Fruit fly (Drosophila melanogaster) whole organism, embryonic: Measurements from ENCODE around the gene CG18266.

Experiments used
- CG10654 ChIP-seq: fragments of 200-800 bp; sonication (Bioruptor generic); optimal IDR thresholded peaks from 2 replicates; lab custom pipeline; 2016; ENCODE audit warnings: missing biosample characterization, missing genetic modification characterization
- CG10979 ChIP-seq: fragments of 200-800 bp; sonication (Bioruptor generic); optimal IDR thresholded peaks from 2 replicates; lab custom pipeline; 2018; ENCODE audit warnings: missing biosample characterization, mild to moderate bottlenecking, missing genetic modification characterization, moderate library complexity
- CG11456 ChIP-seq: fragments of 200-800 bp; sonication (Bioruptor generic); IDR thresholded peaks from 3 replicates; pipeline ENCODE4 v1.3.6; 2022; ENCODE audit warnings: missing biosample characterization, missing genetic modification characterization
- CG11696 ChIP-seq: fragments of 200-800 bp; sonication (Bioruptor generic); IDR thresholded peaks from 2 replicates; pipeline ENCODE4 v1.3.6; 2022; ENCODE audit warnings: missing biosample characterization, missing genetic modification characterization
- CG1233 ChIP-seq: fragments of 200-800 bp; sonication (Bioruptor generic); optimal IDR thresholded peaks from 4 replicates; lab custom pipeline; 2018; ENCODE audit warnings: missing biosample characterization, mild to moderate bottlenecking, missing genetic modification characterization
- CG14441 ChIP-seq: fragments of 200-800 bp; sonication (Bioruptor generic); IDR thresholded peaks from 2 replicates; pipeline ENCODE4 v1.3.6; 2022; ENCODE audit warnings: missing biosample characterization, missing genetic modification characterization
- CG1603 ChIP-seq: fragments of 200-800 bp; sonication (Bioruptor generic); optimal IDR thresholded peaks from 2 replicates; lab custom pipeline; 2019; ENCODE audit warnings: missing biosample characterization, mild to moderate bottlenecking, missing genetic modification characterization, moderate library complexity
- CG17568 ChIP-seq: fragments of 200-800 bp; sonication (Bioruptor generic); optimal IDR thresholded peaks from 2 replicates; lab custom pipeline; 2018; ENCODE audit warnings: missing biosample characterization, mild to moderate bottlenecking, missing genetic modification characterization, moderate library complexity
- CG17829 ChIP-seq: fragments of 200-800 bp; optimal IDR thresholded peaks from 2 replicates; lab custom pipeline; 2019; ENCODE audit warnings: missing biosample characterization, mild to moderate bottlenecking, missing genetic modification characterization, moderate library complexity
- CG1792 ChIP-seq: fragments of 200-800 bp; sonication (Bioruptor generic); optimal IDR thresholded peaks from 2 replicates; lab custom pipeline; 2016; ENCODE audit warnings: missing biosample characterization, missing genetic modification characterization
- CG18262 ChIP-seq: fragments of 200-800 bp; optimal IDR thresholded peaks from 3 replicates; lab custom pipeline; 2019; ENCODE audit warnings: missing biosample characterization, mild to moderate bottlenecking, missing genetic modification characterization, moderate library complexity
- CG2678 ChIP-seq: fragments of 200-800 bp; sonication (Bioruptor generic); optimal IDR thresholded peaks from 3 replicates; lab custom pipeline; 2019; ENCODE audit warnings: missing biosample characterization, mild to moderate bottlenecking, missing genetic modification characterization, moderate library complexity
- CG2712 ChIP-seq: fragments of 200-800 bp; optimal IDR thresholded peaks from 3 replicates; lab custom pipeline; 2019; ENCODE audit warnings: missing biosample characterization, mild to moderate bottlenecking, missing genetic modification characterization, moderate library complexity
- CG33557 ChIP-seq: fragments of 200-800 bp; sonication (Bioruptor generic); optimal IDR thresholded peaks from 2 replicates; lab custom pipeline; 2019; ENCODE audit warnings: missing biosample characterization, mild to moderate bottlenecking, missing genetic modification characterization, moderate library complexity
- CG3995 ChIP-seq: fragments of 200-800 bp; sonication (Bioruptor generic); optimal IDR thresholded peaks from 3 replicates; lab custom pipeline; 2016; ENCODE audit warnings: missing biosample characterization, missing genetic modification characterization
- CG5180 ChIP-seq: fragments of 200-800 bp; sonication (Bioruptor generic); optimal IDR thresholded peaks from 3 replicates; lab custom pipeline; 2017; ENCODE audit warnings: missing biosample characterization, missing genetic modification characterization, mild to moderate bottlenecking, moderate library complexity, missing genetic modification reagents
- CG6254 ChIP-seq: fragments of 200-800 bp; sonication (Bioruptor generic); optimal IDR thresholded peaks from 3 replicates; lab custom pipeline; 2017; ENCODE audit warnings: mild to moderate bottlenecking, missing biosample characterization, missing genetic modification reagents, missing genetic modification characterization
- CG6272 ChIP-seq: fragments of 200-800 bp; sonication (Bioruptor generic); IDR thresholded peaks from 2 replicates; pipeline ENCODE4 v1.3.6; 2022; ENCODE audit warnings: missing biosample characterization, missing genetic modification characterization
- CG6765 ChIP-seq: fragments of 200-800 bp; sonication (Bioruptor generic); optimal IDR thresholded peaks from 3 replicates; lab custom pipeline; 2017; ENCODE audit warnings: missing biosample characterization, mild to moderate bottlenecking, missing genetic modification characterization
- CG6813 ChIP-seq: fragments of 200-800 bp; sonication (Bioruptor generic); optimal IDR thresholded peaks from 2 replicates; lab custom pipeline; 2017; ENCODE audit warnings: missing biosample characterization, missing genetic modification characterization, mild to moderate bottlenecking, moderate library complexity, missing genetic modification reagents
- CG7372 ChIP-seq: fragments of 200-800 bp; sonication (Bioruptor generic); IDR thresholded peaks from 2 replicates; pipeline ENCODE4 v1.3.6; 2022; ENCODE audit warnings: missing biosample characterization, missing genetic modification characterization
- CG7556 ChIP-seq: fragments of 200-800 bp; sonication (Bioruptor generic); optimal IDR thresholded peaks from 2 replicates; lab custom pipeline; 2017; ENCODE audit warnings: missing biosample characterization, mild to moderate bottlenecking, missing genetic modification characterization
- CG7745 ChIP-seq: fragments of 200-800 bp; sonication (Bioruptor generic); optimal IDR thresholded peaks from 2 replicates; lab custom pipeline; 2018; ENCODE audit warnings: missing biosample characterization, mild to moderate bottlenecking, missing genetic modification characterization, moderate library complexity
- CG8924 ChIP-seq: fragments of 200-800 bp; optimal IDR thresholded peaks from 3 replicates; lab custom pipeline; 2019; ENCODE audit warnings: missing biosample characterization, mild to moderate bottlenecking, missing genetic modification characterization, moderate library complexity
- CG9797 ChIP-seq: fragments of 200-800 bp; sonication (Bioruptor generic); optimal IDR thresholded peaks from 3 replicates; lab custom pipeline; 2018; ENCODE audit warnings: missing biosample characterization, mild to moderate bottlenecking, missing genetic modification characterization
- Camta ChIP-seq: fragments of 200-800 bp; sonication (Bioruptor generic); optimal IDR thresholded peaks from 2 replicates; lab custom pipeline; 2016; ENCODE audit warnings: missing biosample characterization, missing genetic modification characterization
- Dip3 ChIP-seq: fragments of 200-800 bp; sonication (Bioruptor generic); optimal IDR thresholded peaks from 3 replicates; lab custom pipeline; 2016; ENCODE audit warnings: missing biosample characterization, missing genetic modification characterization
- Drgx ChIP-seq: fragments of 200-800 bp; sonication (Bioruptor generic); IDR thresholded peaks from 2 replicates; pipeline ENCODE4 v1.3.6; 2022; ENCODE audit warnings: missing biosample characterization, missing genetic modification characterization
- Fer1 ChIP-seq: fragments of 200-800 bp; sonication (Bioruptor generic); optimal IDR thresholded peaks from 2 replicates; lab custom pipeline; 2017; ENCODE audit warnings: missing biosample characterization, mild to moderate bottlenecking, missing genetic modification characterization
- HLHmδ ChIP-seq: fragments of 200-800 bp; sonication (Bioruptor generic); optimal IDR thresholded peaks from 2 replicates; lab custom pipeline; 2018; ENCODE audit warnings: missing biosample characterization, mild to moderate bottlenecking, missing genetic modification characterization, moderate library complexity
- HmgD ChIP-seq: fragments of 200-800 bp; sonication (Bioruptor generic); optimal IDR thresholded peaks from 3 replicates; lab custom pipeline; 2016; ENCODE audit warnings: missing biosample characterization, missing genetic modification characterization
- Hr51 ChIP-seq, 2 experiments: fragments of 200-800 bp; sonication (Bioruptor generic); optimal IDR thresholded peaks; 2 replicates in 1 of 2; 3 replicates in 1 of 2; lab custom pipeline; 2016 to 2018; ENCODE audit warnings: missing biosample characterization in 2 of 2, missing genetic modification characterization in 2 of 2, mild to moderate bottlenecking in 1 of 2, moderate library complexity in 1 of 2
- NFAT ChIP-seq: fragments of 200-800 bp; sonication (Bioruptor generic); IDR thresholded peaks from 2 replicates; pipeline ENCODE4 v1.3.6; 2022; ENCODE audit warnings: missing biosample characterization, missing genetic modification characterization
- Ssrp ChIP-seq: fragments of 200-800 bp; sonication (Bioruptor generic); optimal IDR thresholded peaks from 2 replicates; lab custom pipeline; 2018; ENCODE audit warnings: missing biosample characterization, mild to moderate bottlenecking, missing genetic modification characterization, moderate library complexity
- Tbp ChIP-seq: fragments of >200 bp; optimal IDR thresholded peaks from 2 replicates; lab custom pipeline; 2018; ENCODE audit warnings: missing biosample characterization, missing genetic modification characterization
- Usf ChIP-seq: fragments of 200-800 bp; sonication (Bioruptor generic); optimal IDR thresholded peaks from 2 replicates; lab custom pipeline; 2017; ENCODE audit warnings: missing genotype, missing biosample characterization, missing genetic modification characterization
- Xbp1 ChIP-seq: fragments of 200-800 bp; sonication (Bioruptor generic); optimal IDR thresholded peaks from 3 replicates; lab custom pipeline; 2016; ENCODE audit warnings: missing biosample characterization, mild to moderate bottlenecking, missing genetic modification characterization
- Xrp1 ChIP-seq: fragments of 200-800 bp; sonication (Bioruptor generic); IDR thresholded peaks from 2 replicates; pipeline ENCODE4 v1.3.6; 2022; ENCODE audit warnings: missing biosample characterization, missing genetic modification characterization
- ase ChIP-seq: fragments of 200-800 bp; sonication (Bioruptor generic); IDR thresholded peaks from 3 replicates; pipeline ENCODE4 v1.3.6; 2022; ENCODE audit warnings: missing biosample characterization, missing genetic modification characterization
- chn ChIP-seq: fragments of 200-800 bp; sonication (Bioruptor generic); optimal IDR thresholded peaks from 2 replicates; lab custom pipeline; 2016; ENCODE audit warnings: missing biosample characterization, missing genetic modification characterization
- da ChIP-seq: fragments of 200-800 bp; sonication (Bioruptor generic); optimal IDR thresholded peaks from 2 replicates; lab custom pipeline; 2016; ENCODE audit warnings: missing biosample characterization, missing genetic modification characterization
- dmrt99B ChIP-seq: fragments of 200-800 bp; sonication (Bioruptor generic); optimal IDR thresholded peaks from 2 replicates; lab custom pipeline; 2018; ENCODE audit warnings: missing biosample characterization, mild to moderate bottlenecking, missing genetic modification characterization, moderate library complexity
- en ChIP-seq: fragments of 200-800 bp; sonication (Bioruptor generic); optimal IDR thresholded peaks from 2 replicates; lab custom pipeline; 2016; ENCODE audit warnings: missing biosample characterization, missing genetic modification characterization
- lilli ChIP-seq: fragments of 200-800 bp; sonication (Bioruptor generic); optimal IDR thresholded peaks from 3 replicates; lab custom pipeline; 2016; ENCODE audit warnings: missing biosample characterization, missing genetic modification characterization
- pfk ChIP-seq: fragments of 200-800 bp; sonication (Bioruptor generic); optimal IDR thresholded peaks from 2 replicates; lab custom pipeline; 2018; ENCODE audit warnings: missing biosample characterization, mild to moderate bottlenecking, missing genetic modification characterization, moderate library complexity
- phol ChIP-seq: fragments of 200-800 bp; sonication (Bioruptor generic); optimal IDR thresholded peaks from 3 replicates; lab custom pipeline; 2018; ENCODE audit warnings: missing biosample characterization, mild to moderate bottlenecking, missing genetic modification characterization, moderate library complexity
- prd ChIP-seq, 3 experiments: fragments of >200 bp in 2 of 3; fragments of 200-800 bp in 1 of 3; sonication (Bioruptor generic) in 1 of 3; optimal IDR thresholded peaks in 2 of 3; IDR thresholded peaks in 1 of 3; 2 replicates in 2 of 3; 3 replicates in 1 of 3; pipeline versions ENCODE4 v1.3.6 to Lab custom; 2017 to 2022; ENCODE audit warnings: missing biosample characterization in 1 of 3, missing genetic modification characterization in 1 of 3
- ranshi ChIP-seq: fragments of 200-800 bp; sonication (Bioruptor generic); IDR thresholded peaks from 2 replicates; pipeline ENCODE4 v1.3.6; 2022; ENCODE audit warnings: missing biosample characterization, missing genetic modification characterization
- row ChIP-seq: fragments of 200-800 bp; sonication (Bioruptor generic); IDR thresholded peaks from 3 replicates; pipeline ENCODE4 v1.3.6; 2022; ENCODE audit warnings: missing biosample characterization, missing genetic modification characterization
- twi ChIP-seq: fragments of 200-800 bp; optimal IDR thresholded peaks from 2 replicates; lab custom pipeline; 2019; ENCODE audit warnings: missing biosample characterization, mild to moderate bottlenecking, missing genetic modification characterization, moderate library complexity

CG18266 gene

DNA sequence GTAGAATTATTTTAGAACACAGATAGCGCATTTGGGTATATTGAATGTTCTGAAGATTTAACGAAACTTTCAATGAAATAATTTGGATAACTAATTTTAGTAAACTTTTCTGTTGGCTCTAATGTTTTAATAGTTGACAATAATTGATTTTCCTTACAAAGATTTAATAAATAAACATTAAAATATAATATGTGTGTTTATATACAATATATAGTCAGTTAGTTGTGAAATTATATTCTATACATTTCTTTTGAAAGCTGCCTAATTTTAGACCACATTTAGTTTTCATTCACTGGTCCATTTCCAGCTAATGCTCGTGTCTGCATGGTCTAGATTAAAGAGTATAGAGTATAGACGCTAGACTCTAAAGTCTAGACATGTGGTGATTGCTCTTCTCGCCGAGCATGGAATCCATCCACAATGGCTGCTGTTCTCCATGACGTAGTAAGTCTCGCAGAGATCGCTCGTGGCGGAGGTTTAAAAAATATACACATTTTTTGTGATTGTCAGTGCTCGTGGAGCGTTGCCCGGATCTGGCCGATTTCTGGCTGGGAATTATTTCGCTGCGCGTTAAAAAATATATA lies 37.7 kb upstream of the CG18266 start, which contains the start of gene GluRIIB (continued):
- peak; percentile 12 for TF ChIP-seq CG7556
- TF ChIP-seq Ssrp (tag; lab: Kevin White, UChicago), result peak; percentile 19
- peak; percentile 8 for TF ChIP-seq CG17829 (tag; lab: Kevin White, UChicago)
- TF ChIP-seq CG10654 (GFP tag; lab: Kevin White, UChicago), result no peak
- TF ChIP-seq CG6813 (GFP tag; lab: Kevin White, UChicago), result no peak
- peak; percentile 56 for TF ChIP-seq dmrt99B (tag; lab: Kevin White, UChicago)
- no peak for TF ChIP-seq lilli (GFP tag; lab: Kevin White, UChicago)
- TF ChIP-seq CG10979 (tag; lab: Kevin White, UChicago), result peak; percentile 42
- TF ChIP-seq HLHmδ (GFP tag; lab: Kevin White, UChicago), result no peak
- TF ChIP-seq da (GFP tag; lab: Kevin White, UChicago), result no peak
- no peak for TF ChIP-seq CG3995 (GFP tag; lab: Kevin White, UChicago)
- no peak for TF ChIP-seq CG33557
- TF ChIP-seq CG1792 (GFP tag; lab: Kevin White, UChicago), result no peak
- TF ChIP-seq CG6272, result no peak
- TF ChIP-seq CG6765 (GFP tag; lab: Kevin White, UChicago), result no peak
- TF ChIP-seq Usf, result no peak
- TF ChIP-seq CG2712, result peak; percentile 54
- peak; percentile 23 for TF ChIP-seq twi (tag; lab: Kevin White, UChicago)
- peak; percentile 25 for TF ChIP-seq CG8924 (tag; lab: Kevin White, UChicago)
- TF ChIP-seq CG5180 (GFP tag; lab: Kevin White, UChicago), result no peak
- no peak for TF ChIP-seq Hr51 (GFP tag; optimal IDR thresholded peaks at IDR 0.05; lab: Kevin White, UChicago)
- TF ChIP-seq CG11696 (GFP tag; lab: Robert Waterston, UW), result no peak
- peak; percentile 64 for TF ChIP-seq CG18262 (tag; lab: Kevin White, UChicago)
- no peak for TF ChIP-seq CG2678
- no peak for TF ChIP-seq HmgD
- no peak for TF ChIP-seq chn (GFP tag; lab: Kevin White, UChicago)
- no peak for TF ChIP-seq CG1603
- TF ChIP-seq Tbp, result no peak
- no peak for TF ChIP-seq CG1233 (GFP tag; lab: Kevin White, UChicago)
- TF ChIP-seq phol (tag; lab: Kevin White, UChicago), result peak; percentile 45
- no peak for TF ChIP-seq CG17568 (GFP tag; lab: Kevin White, UChicago)
- no peak for TF ChIP-seq pfk (GFP tag; lab: Kevin White, UChicago)

DNA sequence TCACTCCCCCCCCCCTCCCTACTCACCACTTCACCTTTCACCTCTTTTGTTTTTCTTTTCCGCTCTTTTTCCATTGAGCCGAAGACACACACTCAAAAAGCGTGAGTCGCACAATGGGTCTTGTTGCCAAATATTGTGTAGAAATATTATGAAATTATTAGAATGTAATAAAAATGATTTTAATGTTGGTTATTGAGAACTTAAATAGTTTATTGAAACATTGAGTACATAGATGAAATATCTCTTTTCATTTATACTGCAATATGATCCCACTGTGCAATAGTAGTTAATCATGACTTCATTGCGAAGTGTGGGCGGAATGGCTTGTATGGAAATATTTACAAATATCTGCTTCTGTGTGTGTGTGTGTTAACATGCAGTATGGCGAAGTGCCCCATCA lies 29.5 kb upstream of the CG18266 start:
- TF ChIP-seq Drgx (GFP tag; lab: Robert Waterston, UW) (peak; percentile 86), Xrp1 (GFP tag; lab: Robert Waterston, UW) (peak; percentile 64), NFAT (no peak), Dip3 (no peak), prd (optimal IDR thresholded peaks at IDR 0.05; lab: Kevin White, UChicago) (no peak), prd (GFP tag; IDR thresholded peaks at IDR 0.05; lab: Robert Waterston, UW) (peak; percentile 40; the same call in 1 of the 3 replicates), row (peak; percentile 52; the same call in 2 of the 3 replicates), CG9797 (no peak), pfk (GFP tag; lab: Kevin White, UChicago) (no peak), CG7372 (GFP tag; lab: Robert Waterston, UW) (no peak), Camta (no peak), en (GFP tag; lab: Kevin White, UChicago) (no peak), twi (tag; lab: Kevin White, UChicago) (no peak), Xbp1 (GFP tag; lab: Kevin White, UChicago) (no peak), CG6254 (no peak), CG7745 (no peak), CG14441 (GFP tag; lab: Robert Waterston, UW) (0 out of 2 replicates have a peak, but pooled peaks have one; percentile 34), Fer1 (no peak), CG11456 (GFP tag; lab: Robert Waterston, UW) (0 out of 3 replicates have a peak, but pooled peaks have one; percentile 43), ase (GFP tag; lab: Robert Waterston, UW) (no peak), ranshi (GFP tag; lab: Robert Waterston, UW) (peak; percentile 38; the same call in 1 of the 2 replicates)
